Fruit fly (Drosophila melanogaster) whole organism, prepupa: ENCODE data around the gene Alp1.

Source experiments
- Blimp-1 ChIP-seq: fragments of 200-800 bp; sonication (Bioruptor generic); optimal IDR thresholded peaks from 3 replicates; lab custom pipeline; 2017; ENCODE audit warnings: missing biosample characterization, missing genetic modification characterization, mild to moderate bottlenecking, moderate library complexity, missing genetic modification reagents
- CG11762 ChIP-seq: fragments of 200-800 bp; sonication (Bioruptor generic); optimal IDR thresholded peaks from 3 replicates; lab custom pipeline; 2016; ENCODE audit warnings: missing biosample characterization, missing genetic modification characterization; ENCODE audit not compliant: insufficient read depth
- CG11902 ChIP-seq: fragments of 200-800 bp; sonication (Bioruptor generic); optimal IDR thresholded peaks from 3 replicates; lab custom pipeline; 2016; ENCODE audit warnings: missing biosample characterization, missing genetic modification characterization
- CG15336 ChIP-seq: fragments of 200-800 bp; sonication (Bioruptor generic); IDR thresholded peaks from 2 replicates; pipeline ENCODE4 v1.3.6; 2022; ENCODE audit warnings: missing biosample characterization, missing genetic modification characterization
- CG1621 ChIP-seq: fragments of 200-800 bp; sonication (Bioruptor generic); optimal IDR thresholded peaks from 3 replicates; lab custom pipeline; 2018; ENCODE audit warnings: missing biosample characterization, mild to moderate bottlenecking, missing genetic modification characterization
- CG16779 ChIP-seq: fragments of 200-800 bp; sonication (Bioruptor generic); optimal IDR thresholded peaks from 3 replicates; lab custom pipeline; 2017; ENCODE audit warnings: missing biosample characterization, mild to moderate bottlenecking, missing genetic modification characterization
- CG3032 ChIP-seq: fragments of 200-800 bp; optimal IDR thresholded peaks from 2 replicates; lab custom pipeline; 2019; ENCODE audit warnings: missing biosample characterization, mild to moderate bottlenecking, missing genetic modification characterization, moderate library complexity
- CG31627 ChIP-seq: fragments of 200-800 bp; sonication (Bioruptor generic); optimal IDR thresholded peaks from 3 replicates; lab custom pipeline; 2016; ENCODE audit warnings: missing biosample characterization, missing genetic modification characterization
- CG32006 ChIP-seq: fragments of 200-800 bp; sonication (Bioruptor generic); optimal IDR thresholded peaks from 3 replicates; lab custom pipeline; 2017; ENCODE audit warnings: missing biosample characterization, mild to moderate bottlenecking, missing genetic modification characterization
- CG34406 ChIP-seq: fragments of 200-800 bp; sonication (Bioruptor generic); optimal IDR thresholded peaks from 3 replicates; lab custom pipeline; 2016; ENCODE audit warnings: missing biosample characterization, missing genetic modification characterization
- CG3919 ChIP-seq: fragments of 200-800 bp; sonication (Bioruptor generic); optimal IDR thresholded peaks from 3 replicates; lab custom pipeline; 2016; ENCODE audit warnings: missing biosample characterization, missing genetic modification characterization
- CG6792 ChIP-seq: fragments of 200-800 bp; sonication (Bioruptor generic); optimal IDR thresholded peaks from 3 replicates; lab custom pipeline; 2016; ENCODE audit warnings: missing biosample characterization, missing genetic modification characterization
- CG8119 ChIP-seq: fragments of 200-800 bp; sonication (Bioruptor generic); IDR thresholded peaks from 3 replicates; pipeline ENCODE4 v1.3.6; 2022; ENCODE audit warnings: missing biosample characterization, missing genetic modification characterization
- CG8319 ChIP-seq: fragments of 200-800 bp; sonication (Bioruptor generic); optimal IDR thresholded peaks from 3 replicates; lab custom pipeline; 2016; ENCODE audit warnings: missing biosample characterization, missing genetic modification characterization
- CG9139 ChIP-seq: fragments of 200-800 bp; sonication (Bioruptor generic); optimal IDR thresholded peaks from 3 replicates; lab custom pipeline; 2017; ENCODE audit warnings: missing biosample characterization, mild to moderate bottlenecking, missing genetic modification characterization
- Eip75B ChIP-seq: fragments of 200-800 bp; sonication (Bioruptor generic); optimal IDR thresholded peaks from 3 replicates; lab custom pipeline; 2016; ENCODE audit warnings: missing biosample characterization, missing genetic modification characterization
- Eip78C ChIP-seq: fragments of 200-800 bp; sonication (Bioruptor generic); peaks from one replicate; lab custom pipeline; 2016; ENCODE audit warnings: missing biosample characterization, missing genetic modification characterization
- Eip93F ChIP-seq: fragments of 200-800 bp; sonication (Bioruptor generic); optimal IDR thresholded peaks from 2 replicates; lab custom pipeline; 2016; ENCODE audit warnings: missing biosample characterization, mild to moderate bottlenecking, missing genetic modification characterization
- Ets21C ChIP-seq: fragments of 200-800 bp; sonication (Bioruptor generic); optimal IDR thresholded peaks from 3 replicates; lab custom pipeline; 2016; ENCODE audit warnings: missing biosample characterization, missing genetic modification characterization
- Hr38 ChIP-seq: sonication (Bioruptor generic); optimal IDR thresholded peaks from 2 replicates; lab custom pipeline; 2016; ENCODE audit warnings: missing biosample characterization, missing genetic modification characterization
- Hr4 ChIP-seq: fragments of 200-800 bp; sonication (Bioruptor generic); optimal IDR thresholded peaks from 3 replicates; lab custom pipeline; 2016; ENCODE audit warnings: missing biosample characterization, missing genetic modification characterization
- Lpt ChIP-seq: fragments of 200-800 bp; sonication (Bioruptor generic); optimal IDR thresholded peaks from 3 replicates; lab custom pipeline; 2016; ENCODE audit warnings: missing biosample characterization, missing genetic modification characterization
- Met ChIP-seq: fragments of 200-800 bp; sonication (Bioruptor generic); optimal IDR thresholded peaks from 3 replicates; lab custom pipeline; 2016; ENCODE audit warnings: missing biosample characterization, missing genetic modification characterization
- Smox ChIP-seq: fragments of 200-800 bp; sonication (Bioruptor generic); optimal IDR thresholded peaks from 3 replicates; lab custom pipeline; 2016; ENCODE audit warnings: missing biosample characterization, missing genetic modification characterization
- Sox14 ChIP-seq: fragments of 200-800 bp; sonication (Bioruptor generic); optimal IDR thresholded peaks from 3 replicates; lab custom pipeline; 2016; ENCODE audit warnings: missing biosample characterization, missing genetic modification characterization
- Sox15 ChIP-seq: fragments of 200-800 bp; sonication (Bioruptor generic); optimal IDR thresholded peaks from 3 replicates; lab custom pipeline; 2016; ENCODE audit warnings: missing biosample characterization, missing genetic modification characterization
- achi ChIP-seq: fragments of 200-800 bp; sonication (Bioruptor generic); optimal IDR thresholded peaks from 3 replicates; lab custom pipeline; 2016; ENCODE audit warnings: missing biosample characterization, missing genetic modification characterization
- cyc ChIP-seq: fragments of 200-800 bp; sonication (Bioruptor generic); optimal IDR thresholded peaks from 3 replicates; lab custom pipeline; 2016; ENCODE audit warnings: missing biosample characterization, missing genetic modification characterization
- dac ChIP-seq: fragments of 200-800 bp; sonication (Bioruptor generic); optimal IDR thresholded peaks from 2 replicates; lab custom pipeline; 2017; ENCODE audit warnings: missing biosample characterization, mild to moderate bottlenecking, missing genetic modification characterization
- dsx ChIP-seq: fragments of 200-800 bp; optimal IDR thresholded peaks from 3 replicates; lab custom pipeline; 2019; ENCODE audit warnings: missing biosample characterization, mild to moderate bottlenecking, missing genetic modification characterization, moderate library complexity; ENCODE audit not compliant: poor library complexity, severe bottlenecking
- eg ChIP-seq: fragments of 200-800 bp; sonication (Bioruptor generic); IDR thresholded peaks from 3 replicates; pipeline ENCODE4 v1.3.6; 2022; ENCODE audit warnings: missing biosample characterization, missing genetic modification characterization
- esn ChIP-seq: fragments of 200-800 bp; sonication (Bioruptor generic); optimal IDR thresholded peaks from 2 replicates; lab custom pipeline; 2016; ENCODE audit warnings: missing biosample characterization, mild to moderate bottlenecking, missing genetic modification characterization, moderate library complexity
- fkh ChIP-seq: fragments of 200-800 bp; sonication (Bioruptor generic); optimal IDR thresholded peaks from 3 replicates; lab custom pipeline; 2017; ENCODE audit warnings: missing biosample characterization, mild to moderate bottlenecking, missing genetic modification characterization, moderate library complexity
- lz ChIP-seq: fragments of 200-800 bp; sonication (Bioruptor generic); optimal IDR thresholded peaks from 3 replicates; lab custom pipeline; 2016; ENCODE audit warnings: missing biosample characterization, missing genetic modification characterization
- net ChIP-seq: fragments of 200-800 bp; sonication (Bioruptor generic); optimal IDR thresholded peaks from 3 replicates; lab custom pipeline; 2016; ENCODE audit warnings: missing biosample characterization, missing genetic modification characterization
- pdm3 ChIP-seq: fragments of 200-800 bp; sonication (Bioruptor generic); optimal IDR thresholded peaks from 3 replicates; lab custom pipeline; 2016; ENCODE audit warnings: missing biosample characterization, missing genetic modification characterization
- salr ChIP-seq, 2 experiments: fragments of 200-800 bp; sonication (Bioruptor generic); optimal IDR thresholded peaks; 3 replicates each; lab custom pipeline; 2016 to 2018; ENCODE audit warnings: missing biosample characterization in 2 of 2, missing genetic modification characterization in 2 of 2, mild to moderate bottlenecking in 1 of 2
- ss ChIP-seq, 2 experiments: fragments of 200-800 bp; sonication (Bioruptor generic); optimal IDR thresholded peaks; 2 replicates in 1 of 2; 3 replicates in 1 of 2; lab custom pipeline; 2017 to 2018; ENCODE audit warnings: mild to moderate bottlenecking in 2 of 2, missing biosample characterization in 2 of 2, missing genetic modification characterization in 2 of 2, moderate library complexity in 1 of 2
- vri ChIP-seq: fragments of 200-800 bp; sonication (Bioruptor generic); optimal IDR thresholded peaks from 3 replicates; lab custom pipeline; 2016; ENCODE audit warnings: missing biosample characterization, mild to moderate bottlenecking, missing genetic modification characterization

Gene Alp1

DNA sequence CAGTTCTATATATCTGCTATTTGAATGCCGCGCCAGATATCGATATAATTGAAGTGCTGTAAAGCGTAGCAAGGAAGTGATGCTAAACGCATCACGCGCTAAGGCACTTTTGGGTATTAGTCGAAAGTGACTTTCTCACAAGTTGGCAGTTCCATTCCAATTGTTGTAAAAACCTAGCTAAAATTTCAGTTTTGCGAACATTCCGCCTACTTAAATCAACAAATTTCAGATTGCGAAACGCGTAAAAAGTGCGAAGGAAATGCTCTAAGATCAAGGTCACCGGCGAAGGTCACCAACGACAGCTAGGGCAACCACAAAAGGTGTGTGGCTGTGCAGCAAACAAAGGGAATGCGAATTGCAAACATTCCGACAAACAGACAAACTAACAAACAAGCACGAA lies 1.1 kb upstream of the Alp1 start, which contains the start of gene Syx7:
Syx7 (plus strand) TSS at position 131 of the 400 bp plus-strand sequence.
- TF ChIP-seq fkh (GFP tag; lab: Kevin White, UChicago) (peak; percentile 43), esn (GFP tag; lab: Kevin White, UChicago) (peak; percentile 18), CG31627 (peak; percentile 17), net (GFP tag; lab: Kevin White, UChicago) (no peak), cyc (GFP tag; lab: Kevin White, UChicago) (peak; percentile 9), Sox14 (GFP tag; lab: Kevin White, UChicago) (peak; percentile 89)

DNA sequence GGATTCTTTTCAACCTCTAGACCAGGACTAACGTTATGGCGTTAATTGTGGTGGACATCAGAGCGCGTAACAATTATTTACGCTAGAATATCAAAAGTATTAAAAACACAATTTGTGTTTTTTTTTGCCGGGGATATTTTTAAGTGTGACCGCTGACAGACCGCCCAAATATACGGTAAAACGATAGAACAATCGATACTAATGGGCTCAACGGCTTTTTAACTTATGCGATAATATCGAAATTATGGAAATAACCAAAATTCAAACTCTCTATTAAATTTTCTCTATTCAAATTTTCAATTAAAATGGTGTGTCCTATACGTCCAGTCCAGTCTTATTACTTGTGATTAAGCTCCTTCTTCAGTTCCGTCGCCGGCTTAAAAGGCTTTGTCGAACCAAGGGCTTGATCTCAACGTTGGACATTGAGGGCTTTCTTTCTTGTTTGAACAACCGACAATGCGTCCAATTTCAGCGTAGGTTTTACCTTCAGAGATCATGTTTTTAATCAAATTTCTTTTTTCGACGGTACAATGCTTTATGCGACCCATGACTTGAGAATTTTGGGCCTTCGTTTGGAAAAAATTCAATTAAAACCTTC lies 3.3 kb downstream of the Alp1 start, which contains the start of gene CG5664:
CG5664 (minus strand) TSS at position 148 of the 598 bp plus-strand sequence.
- no peak for TF ChIP-seq dac (GFP tag; lab: Kevin White, UChicago)
- TF ChIP-seq Smox: no peak
- TF ChIP-seq cyc (GFP tag; lab: Kevin White, UChicago): no peak
- no peak for TF ChIP-seq CG11762 (GFP tag; lab: Kevin White, UChicago)
- no peak for TF ChIP-seq dsx (GFP tag; lab: Kevin White, UChicago)
- TF ChIP-seq CG32006: no peak
- TF ChIP-seq CG31627: no peak
- TF ChIP-seq eg (GFP tag; lab: Robert Waterston, UW): no peak
- no peak for TF ChIP-seq Sox14 (GFP tag; lab: Kevin White, UChicago)
- no peak for TF ChIP-seq Eip93F
- TF ChIP-seq CG34406: no peak

DNA sequence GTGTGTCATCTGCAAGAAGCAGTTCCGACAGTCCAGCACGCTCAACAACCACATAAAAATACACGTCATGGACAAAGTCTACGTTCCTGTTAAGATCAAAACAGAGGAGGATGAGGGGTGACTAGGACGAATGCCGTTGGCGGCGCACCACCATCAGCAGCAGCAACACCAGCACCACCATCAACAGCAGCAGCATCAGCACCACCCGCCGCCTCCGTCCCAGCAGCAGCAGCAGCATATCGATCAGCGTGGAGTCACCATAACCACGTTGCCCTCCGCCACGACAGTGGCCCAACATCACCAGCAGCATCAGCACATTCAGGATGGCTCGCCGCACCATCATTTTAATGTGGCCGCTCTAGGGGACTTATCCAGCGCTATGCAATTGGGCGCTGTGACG lies 8.5 kb downstream of the Alp1 start:
- TF ChIP-seq Eip75B (GFP tag; lab: Kevin White, UChicago) (no peak), CG32006 (no peak), Sox15 (GFP tag; lab: Kevin White, UChicago) (no peak), CG8319 (GFP tag; lab: Kevin White, UChicago) (no peak), CG6792 (GFP tag; lab: Kevin White, UChicago) (no peak), Hr4 (GFP tag; lab: Kevin White, UChicago) (no peak), CG34406 (no peak), Ets21C (GFP tag; lab: Kevin White, UChicago) (no peak), Eip78C (GFP tag; lab: Kevin White, UChicago) (no peak), fkh (GFP tag; lab: Kevin White, UChicago) (no peak), ss (GFP tag; optimal IDR thresholded peaks at IDR 0.05; lab: Kevin White, UChicago) (no peak), CG3032 (tag; lab: Kevin White, UChicago) (no peak), CG16779 (tag; lab: Kevin White, UChicago) (no peak), vri (GFP tag; lab: Kevin White, UChicago) (no peak), dsx (GFP tag; lab: Kevin White, UChicago) (no peak), CG1621 (tag; lab: Kevin White, UChicago) (no peak)
- TF ChIP-seq, all 60 proteins: peak for 0

DNA sequence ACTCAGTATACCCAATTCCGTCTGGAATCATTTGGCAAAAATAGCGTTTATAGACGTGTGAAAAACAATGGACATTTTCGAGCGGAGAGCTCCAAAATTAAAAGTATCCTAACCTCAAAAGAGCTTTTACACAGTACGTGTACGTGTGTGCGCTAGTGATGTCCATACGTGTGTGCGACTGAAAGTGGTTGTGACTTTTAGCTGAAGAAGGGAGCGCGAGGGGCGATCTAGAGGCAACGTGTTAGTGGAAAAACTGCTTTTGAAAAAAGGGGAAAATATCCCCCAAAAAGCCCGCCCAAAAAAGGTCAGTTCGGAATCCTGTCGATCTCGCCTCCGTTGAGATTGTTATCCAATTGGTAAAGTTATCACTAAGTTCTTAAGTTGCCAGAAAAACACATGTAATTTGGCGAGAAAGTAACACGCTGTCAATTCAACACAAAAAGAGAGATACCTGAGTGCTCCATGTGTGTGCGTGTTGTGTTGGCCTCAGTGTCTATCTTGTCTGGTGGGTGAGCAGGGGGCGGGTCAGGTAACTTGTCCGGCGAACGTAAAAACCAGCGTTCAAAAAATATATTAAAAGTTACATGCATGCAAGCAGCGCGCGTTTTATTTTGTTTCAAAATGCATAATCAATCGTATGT lies 10.8 kb downstream of the Alp1 start:
- TF ChIP-seq Blimp-1 (peak; percentile 45), cyc (GFP tag; lab: Kevin White, UChicago) (no peak), esn (GFP tag; lab: Kevin White, UChicago) (no peak), CG15336 (GFP tag; lab: Robert Waterston, UW) (peak; percentile 14; the same call in 1 of the 2 replicates), lz (GFP tag; lab: Kevin White, UChicago) (no peak)

DNA sequence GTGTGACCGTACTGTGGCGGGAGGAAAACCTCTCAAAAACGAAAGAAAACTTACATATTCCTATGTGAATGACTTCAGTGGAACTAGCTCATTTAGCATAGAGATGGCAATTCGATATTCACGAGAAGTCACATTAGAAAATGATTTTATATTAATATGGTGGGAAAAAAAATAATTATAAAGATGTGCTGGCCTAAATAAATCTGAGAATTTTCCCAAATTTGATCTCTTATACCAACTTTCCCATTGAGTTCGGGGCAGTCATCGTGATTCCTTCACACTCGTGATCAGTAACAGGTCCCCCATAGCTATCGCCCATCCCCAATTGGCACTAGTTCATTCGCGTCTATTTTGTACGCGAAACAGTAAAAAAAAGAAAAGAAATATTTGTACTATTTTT lies 11.5 kb downstream of the Alp1 start, which contains the start of the genes barc and Aef1:
barc (minus strand) TSS at position 37 of the 400 bp plus-strand sequence.
Aef1 (plus strand) TSS at position 325 of the 400 bp plus-strand sequence.
- TF ChIP-seq CG3919 (GFP tag; lab: Kevin White, UChicago) (peak; percentile 79), CG3032 (tag; lab: Kevin White, UChicago) (peak; percentile 84), CG31627 (peak; percentile 93), CG16779 (tag; lab: Kevin White, UChicago) (no peak), Ets21C (GFP tag; lab: Kevin White, UChicago) (peak; percentile 87), Smox (no peak), pdm3 (GFP tag; lab: Kevin White, UChicago) (peak; percentile 88), ss (GFP tag; optimal IDR thresholded peaks at IDR 0.05; lab: Kevin White, UChicago) (no peak), eg (GFP tag; lab: Robert Waterston, UW) (no peak; the same call in 1 of the 3 replicates), Lpt (GFP tag; lab: Kevin White, UChicago) (peak; percentile 74), CG9139 (GFP tag; lab: Kevin White, UChicago) (no peak), CG11902 (GFP tag; lab: Kevin White, UChicago) (peak; percentile 88), cyc (GFP tag; lab: Kevin White, UChicago) (peak; percentile 90), Met (GFP tag; lab: Kevin White, UChicago) (no peak), Hr38 (no peak), CG11762 (GFP tag; lab: Kevin White, UChicago) (peak; percentile 74), achi (GFP tag; lab: Kevin White, UChicago) (peak; percentile 83), CG6792 (GFP tag; lab: Kevin White, UChicago) (peak; percentile 75), CG8119 (GFP tag; lab: Robert Waterston, UW) (no peak; the same call in 2 of the 3 replicates), salr (GFP tag; optimal IDR thresholded peaks at IDR 0.05; lab: Kevin White, UChicago) (peak in 1 of 2 experiments; percentile 60), esn (GFP tag; lab: Kevin White, UChicago) (peak; percentile 88), Eip75B (GFP tag; lab: Kevin White, UChicago) (no peak)
